Fruit fly (Drosophila melanogaster): ENCODE data around the gene CG45080.

- TF ChIP-seq Lpt (GFP tag; optimal IDR thresholded peaks at IDR 0.05) (no peak), Eip75B (GFP tag; optimal IDR thresholded peaks at IDR 0.05) (no peak), Eip93F (GFP tag; optimal IDR thresholded peaks at IDR 0.05) (no peak), eg (GFP tag; IDR thresholded peaks at IDR 0.05) (no peak), Hr39 (GFP tag; optimal IDR thresholded peaks at IDR 0.05) (no peak), CG8119 (GFP tag; IDR thresholded peaks at IDR 0.05) (no peak), CG34406 (GFP tag; optimal IDR thresholded peaks at IDR 0.05) (no peak), Ets21C (GFP tag; optimal IDR thresholded peaks at IDR 0.05) (no peak), CG1621 (tag; optimal IDR thresholded peaks at IDR 0.05) (no peak)
Measured at dm6 chr3R:13303126-13303525, 15.9 kb downstream of the CG45080 start, which contains the start of gene CG43208.

Measured in whole organism, prepupa.